Fruit fly (Drosophila melanogaster) whole organism, embryonic: ENCODE data around the gene Doc2.

Source experiments
- Aef1 ChIP-seq: fragments of 200-800 bp; sonication (Bioruptor generic); IDR thresholded peaks from 3 replicates; pipeline ENCODE4 v1.3.6; 2022; ENCODE audit warnings: missing biosample characterization, missing genetic modification characterization
- CG10366 ChIP-seq: fragments of 200-800 bp; sonication (Bioruptor generic); IDR thresholded peaks from 2 replicates; pipeline ENCODE4 v1.3.6; 2022; ENCODE audit warnings: missing biosample characterization, missing genetic modification characterization
- CG10431 ChIP-seq: fragments of 200-800 bp; sonication (Bioruptor generic); optimal IDR thresholded peaks from 3 replicates; lab custom pipeline; 2018; ENCODE audit warnings: missing biosample characterization, mild to moderate bottlenecking, missing genetic modification characterization
- CG11085 ChIP-seq: fragments of 200-800 bp; sonication (Bioruptor generic); IDR thresholded peaks from 2 replicates; pipeline ENCODE4 v1.3.6; 2022; ENCODE audit warnings: missing biosample characterization, missing genetic modification characterization
- CG12155 ChIP-seq: fragments of 200-800 bp; sonication (Bioruptor generic); optimal IDR thresholded peaks from 3 replicates; lab custom pipeline; 2016; ENCODE audit warnings: missing biosample characterization, missing genetic modification characterization
- CG13123 ChIP-seq: fragments of 200-800 bp; sonication (Bioruptor generic); optimal IDR thresholded peaks from 2 replicates; lab custom pipeline; 2016; ENCODE audit warnings: missing biosample characterization, missing genetic modification characterization
- CG15269 ChIP-seq: fragments of 200-800 bp; sonication (Bioruptor generic); optimal IDR thresholded peaks from 2 replicates; lab custom pipeline; 2018; ENCODE audit warnings: missing biosample characterization, mild to moderate bottlenecking, missing genetic modification characterization, moderate library complexity
- CG1647 ChIP-seq: fragments of 200-800 bp; sonication (Bioruptor generic); optimal IDR thresholded peaks from 3 replicates; lab custom pipeline; 2016; ENCODE audit warnings: missing biosample characterization, missing genetic modification characterization
- CG31441 ChIP-seq: fragments of 200-800 bp; sonication (Bioruptor generic); IDR thresholded peaks from 2 replicates; pipeline ENCODE4 v1.3.6; 2022; ENCODE audit warnings: missing biosample characterization, missing genetic modification characterization
- CG32532 ChIP-seq: fragments of 200-800 bp; sonication (Bioruptor generic); IDR thresholded peaks from 2 replicates; pipeline ENCODE4 v1.3.6; 2022; ENCODE audit warnings: missing biosample characterization, missing genetic modification characterization
- CG34376 ChIP-seq: fragments of 200-800 bp; sonication (Bioruptor generic); optimal IDR thresholded peaks from 2 replicates; lab custom pipeline; 2018; ENCODE audit warnings: missing biosample characterization, mild to moderate bottlenecking, missing genetic modification characterization
- CG34422 ChIP-seq: fragments of 200-800 bp; sonication (Bioruptor generic); IDR thresholded peaks from 3 replicates; pipeline ENCODE4 v1.3.6; 2022; ENCODE audit warnings: missing biosample characterization, missing genetic modification characterization
- CG43689 ChIP-seq: fragments of 200-800 bp; sonication (Bioruptor generic); IDR thresholded peaks from 2 replicates; pipeline ENCODE4 v1.3.6; 2022; ENCODE audit warnings: missing biosample characterization, missing genetic modification characterization
- CG6654 ChIP-seq: fragments of 200-800 bp; sonication (Bioruptor generic); optimal IDR thresholded peaks from 2 replicates; lab custom pipeline; 2017; ENCODE audit warnings: missing biosample characterization, mild to moderate bottlenecking, missing genetic modification characterization
- CG9727 ChIP-seq: fragments of 200-800 bp; sonication (Bioruptor generic); optimal IDR thresholded peaks from 3 replicates; lab custom pipeline; 2017; ENCODE audit warnings: missing biosample characterization, mild to moderate bottlenecking, missing genetic modification characterization
- CG9797 ChIP-seq: fragments of 200-800 bp; sonication (Bioruptor generic); optimal IDR thresholded peaks from 3 replicates; lab custom pipeline; 2018; ENCODE audit warnings: missing biosample characterization, mild to moderate bottlenecking, missing genetic modification characterization
- D19A ChIP-seq: fragments of 200-800 bp; optimal IDR thresholded peaks from 3 replicates; lab custom pipeline; 2019; ENCODE audit warnings: missing biosample characterization, mild to moderate bottlenecking, missing genetic modification characterization, moderate library complexity
- Eip74EF ChIP-seq, 2 experiments: fragments of 200-800 bp in 1 of 2; fragments of >200 bp in 1 of 2; sonication (Bioruptor generic) in 1 of 2; optimal IDR thresholded peaks; 2 replicates each; lab custom pipeline; 2017 to 2019; ENCODE audit warnings: missing biosample characterization in 2 of 2, missing genetic modification characterization in 2 of 2, mild to moderate bottlenecking in 1 of 2, moderate library complexity in 1 of 2
- Jarid2 ChIP-seq: fragments of 200-800 bp; sonication (Bioruptor generic); optimal IDR thresholded peaks from 3 replicates; lab custom pipeline; 2017; ENCODE audit warnings: mild to moderate bottlenecking, missing biosample characterization, missing genetic modification reagents, missing genetic modification characterization
- Lim3 ChIP-seq: fragments of 200-800 bp; sonication (Bioruptor generic); IDR thresholded peaks from 2 replicates; pipeline ENCODE4 v1.3.6; 2022; ENCODE audit warnings: missing biosample characterization, missing genetic modification characterization
- MBD-R2 ChIP-seq: fragments of 200-800 bp; sonication (Bioruptor generic); IDR thresholded peaks from 2 replicates; pipeline ENCODE4 v1.3.6; 2022; ENCODE audit warnings: missing biosample characterization, missing genetic modification characterization
- Nf-YA ChIP-seq: fragments of 200-800 bp; sonication (Bioruptor generic); IDR thresholded peaks from 2 replicates; pipeline ENCODE4 v1.3.6; 2022; ENCODE audit warnings: missing biosample characterization, missing genetic modification characterization
- Opbp ChIP-seq: fragments of 200-800 bp; sonication (Bioruptor generic); IDR thresholded peaks from 3 replicates; pipeline ENCODE4 v1.3.6; 2022; ENCODE audit warnings: missing biosample characterization, missing genetic modification characterization; ENCODE audit not compliant: partially characterized antibody
- Rx ChIP-seq: fragments of 200-800 bp; sonication (Bioruptor generic); IDR thresholded peaks from 2 replicates; pipeline ENCODE4 v1.3.6; 2022; ENCODE audit warnings: missing biosample characterization, missing genetic modification characterization
- Sox100B ChIP-seq: fragments of 200-800 bp; sonication (Bioruptor generic); optimal IDR thresholded peaks from 3 replicates; lab custom pipeline; 2018; ENCODE audit warnings: missing biosample characterization, mild to moderate bottlenecking, missing genetic modification characterization
- Sox102F ChIP-seq: fragments of 200-800 bp; sonication (Bioruptor generic); optimal IDR thresholded peaks from 2 replicates; lab custom pipeline; 2018; ENCODE audit warnings: missing biosample characterization, mild to moderate bottlenecking, missing genetic modification characterization, moderate library complexity
- Spps ChIP-seq: fragments of 200-800 bp; sonication (Bioruptor generic); optimal IDR thresholded peaks from 2 replicates; lab custom pipeline; 2018; ENCODE audit warnings: missing biosample characterization, mild to moderate bottlenecking, missing genetic modification characterization
- Sry-β ChIP-seq: fragments of 200-800 bp; sonication (Bioruptor generic); optimal IDR thresholded peaks from 2 replicates; lab custom pipeline; 2018; ENCODE audit warnings: missing biosample characterization, mild to moderate bottlenecking, missing genetic modification characterization, moderate library complexity
- Ssrp ChIP-seq: fragments of 200-800 bp; sonication (Bioruptor generic); optimal IDR thresholded peaks from 2 replicates; lab custom pipeline; 2018; ENCODE audit warnings: missing biosample characterization, mild to moderate bottlenecking, missing genetic modification characterization, moderate library complexity
- az2 ChIP-seq: fragments of 200-800 bp; sonication (Bioruptor generic); optimal IDR thresholded peaks from 3 replicates; lab custom pipeline; 2016; ENCODE audit warnings: missing biosample characterization, missing genetic modification characterization
- bowl ChIP-seq: fragments of 200-800 bp; sonication (Bioruptor generic); IDR thresholded peaks from 2 replicates; pipeline ENCODE4 v1.3.6; 2022; ENCODE audit warnings: missing biosample characterization, missing genetic modification characterization
- chn ChIP-seq: fragments of 200-800 bp; sonication (Bioruptor generic); optimal IDR thresholded peaks from 2 replicates; lab custom pipeline; 2016; ENCODE audit warnings: missing biosample characterization, missing genetic modification characterization
- crp ChIP-seq, 2 experiments: fragments of 200-800 bp; sonication (Bioruptor generic); optimal IDR thresholded peaks; 2 replicates in 1 of 2; 3 replicates in 1 of 2; lab custom pipeline; 2017; ENCODE audit warnings: missing biosample characterization in 2 of 2, missing genetic modification characterization in 2 of 2, mild to moderate bottlenecking in 1 of 2, moderate library complexity in 1 of 2
- dmrt11E ChIP-seq: fragments of 200-800 bp; sonication (Bioruptor generic); optimal IDR thresholded peaks from 3 replicates; lab custom pipeline; 2018; ENCODE audit warnings: missing biosample characterization, mild to moderate bottlenecking, missing genetic modification characterization, moderate library complexity
- fu2 ChIP-seq: fragments of 200-800 bp; sonication (Bioruptor generic); optimal IDR thresholded peaks from 2 replicates; lab custom pipeline; 2016; ENCODE audit warnings: missing biosample characterization, missing genetic modification characterization
- gsb-n ChIP-seq: fragments of 200-800 bp; sonication (Bioruptor generic); optimal IDR thresholded peaks from 3 replicates; lab custom pipeline; 2018; ENCODE audit warnings: missing biosample characterization, mild to moderate bottlenecking, missing genetic modification characterization
- maf-S ChIP-seq: fragments of 200-800 bp; sonication (Bioruptor generic); optimal IDR thresholded peaks from 2 replicates; lab custom pipeline; 2016; ENCODE audit warnings: missing biosample characterization, missing genetic modification characterization
- nau ChIP-seq: fragments of 200-800 bp; sonication (Bioruptor generic); optimal IDR thresholded peaks from 3 replicates; lab custom pipeline; 2017; ENCODE audit warnings: missing biosample characterization, mild to moderate bottlenecking, missing genetic modification characterization, missing genetic modification reagents
- org-1 ChIP-seq: fragments of 200-800 bp; sonication (Bioruptor generic); optimal IDR thresholded peaks from 2 replicates; lab custom pipeline; 2017; ENCODE audit warnings: missing biosample characterization, missing genetic modification characterization
- peb ChIP-seq: fragments of 200-800 bp; sonication (Bioruptor generic); IDR thresholded peaks from 2 replicates; pipeline ENCODE4 v1.3.6; 2022; ENCODE audit warnings: missing biosample characterization, missing genetic modification characterization
- pita ChIP-seq: fragments of 200-800 bp; sonication (Bioruptor generic); optimal IDR thresholded peaks from 2 replicates; lab custom pipeline; 2017; ENCODE audit warnings: missing biosample characterization, mild to moderate bottlenecking, missing genetic modification characterization
- sens-2 ChIP-seq: fragments of 200-800 bp; sonication (Bioruptor generic); IDR thresholded peaks from 2 replicates; pipeline ENCODE4 v1.3.6; 2022; ENCODE audit warnings: missing biosample characterization, missing genetic modification characterization
- sim ChIP-seq: fragments of 200-800 bp; sonication (Bioruptor generic); IDR thresholded peaks from 2 replicates; pipeline ENCODE4 v1.3.6; 2022; ENCODE audit warnings: missing biosample characterization, missing genetic modification characterization
- slou ChIP-seq: fragments of 200-800 bp; sonication (Bioruptor generic); optimal IDR thresholded peaks from 3 replicates; lab custom pipeline; 2016; ENCODE audit warnings: missing biosample characterization, missing genetic modification characterization
- so ChIP-seq: fragments of 200-800 bp; sonication (Bioruptor generic); IDR thresholded peaks from 3 replicates; pipeline ENCODE4 v1.3.6; 2022; ENCODE audit warnings: missing biosample characterization, missing genetic modification characterization
- tin ChIP-seq: fragments of 200-800 bp; sonication (Bioruptor generic); optimal IDR thresholded peaks from 3 replicates; lab custom pipeline; 2016; ENCODE audit warnings: missing biosample characterization, missing genetic modification characterization
- unpg ChIP-seq: fragments of 200-800 bp; sonication (Bioruptor generic); optimal IDR thresholded peaks from 3 replicates; lab custom pipeline; 2018; ENCODE audit warnings: missing biosample characterization, mild to moderate bottlenecking, missing genetic modification characterization, moderate library complexity
- wek ChIP-seq: fragments of 200-800 bp; sonication (Bioruptor generic); optimal IDR thresholded peaks from 3 replicates; lab custom pipeline; 2018; ENCODE audit warnings: missing biosample characterization, mild to moderate bottlenecking, missing genetic modification characterization, moderate library complexity
- wor ChIP-seq: fragments of 200-800 bp; sonication (Bioruptor generic); IDR thresholded peaks from 2 replicates; pipeline ENCODE4 v1.3.6; 2022; ENCODE audit warnings: missing biosample characterization, missing genetic modification characterization

Doc2 gene

dm6 chr3L:9033999-9034626 is 15.1 kb upstream of the Doc2 start (continued):
- no peak for TF ChIP-seq nau (GFP tag; lab: Kevin White, UChicago)
- TF ChIP-seq CG34422 (GFP tag; lab: Robert Waterston, UW): peak; percentile 61; the same call in 1 of the 3 replicates
- no peak for TF ChIP-seq crp (GFP tag; optimal IDR thresholded peaks at IDR 0.05; lab: Kevin White, UChicago)
- TF ChIP-seq D19A (tag; lab: Kevin White, UChicago): peak; percentile 78
- no peak for TF ChIP-seq wek
- peak; percentile 80 for TF ChIP-seq CG9727 (GFP tag; lab: Kevin White, UChicago)
- no peak for TF ChIP-seq slou
- TF ChIP-seq chn: peak; percentile 11
- TF ChIP-seq CG13123 (GFP tag; lab: Kevin White, UChicago): no peak
- no peak for TF ChIP-seq maf-S (GFP tag; lab: Kevin White, UChicago)
- TF ChIP-seq pita: no peak
- peak; percentile 57 for TF ChIP-seq CG31441
- no peak for TF ChIP-seq MBD-R2
- TF ChIP-seq az2: peak; percentile 50
- TF ChIP-seq peb: peak; percentile 63; the same call in 1 of the 2 replicates
- TF ChIP-seq Nf-YA (GFP tag; lab: Robert Waterston, UW): 0 out of 2 replicates have a peak, but pooled peaks have one; percentile 28
- no peak for TF ChIP-seq CG34376 (GFP tag; lab: Kevin White, UChicago)
- peak; percentile 59; the same call in 1 of the 2 replicates for TF ChIP-seq CG43689
- peak; percentile 31 for TF ChIP-seq CG6654 (GFP tag; lab: Kevin White, UChicago)
- no peak for TF ChIP-seq fu2 (GFP tag; lab: Kevin White, UChicago)
- no peak for TF ChIP-seq Sry-β (GFP tag; lab: Kevin White, UChicago)
- TF ChIP-seq so (GFP tag; lab: Robert Waterston, UW): peak; percentile 76
- TF ChIP-seq Sox102F: peak; percentile 50
- TF ChIP-seq CG12155 (GFP tag; lab: Kevin White, UChicago): no peak
- TF ChIP-seq CG11085 (GFP tag; lab: Robert Waterston, UW): no peak
- TF ChIP-seq sens-2 (GFP tag; lab: Robert Waterston, UW): peak; percentile 48; the same call in 1 of the 2 replicates
- peak; percentile 22 for TF ChIP-seq Ssrp
- peak; percentile 15 for TF ChIP-seq gsb-n (tag; lab: Kevin White, UChicago)
- TF ChIP-seq Rx: peak; percentile 31; the same call in 1 of the 2 replicates
- peak; percentile 43; the same call in 1 of the 2 replicates for TF ChIP-seq wor (GFP tag; lab: Robert Waterston, UW)
- peak; percentile 48; the same call in 2 of the 3 replicates for TF ChIP-seq Aef1 (GFP tag; lab: Robert Waterston, UW)
- TF ChIP-seq Sox100B (GFP tag; lab: Kevin White, UChicago): peak; percentile 74
- TF ChIP-seq Lim3 (GFP tag; lab: Robert Waterston, UW): no peak
- peak; percentile 63; the same call in 1 of the 2 replicates for TF ChIP-seq sim (GFP tag; lab: Robert Waterston, UW)
- peak; percentile 3 for TF ChIP-seq unpg (GFP tag; lab: Kevin White, UChicago)
- peak; percentile 35 for TF ChIP-seq CG1647 (GFP tag; lab: Kevin White, UChicago)
- TF ChIP-seq Jarid2 (GFP tag; lab: Kevin White, UChicago): peak; percentile 22
- no peak for TF ChIP-seq CG10431 (GFP tag; lab: Kevin White, UChicago)
- TF ChIP-seq dmrt11E: peak; percentile 72
- TF ChIP-seq Opbp (GFP tag; lab: Robert Waterston, UW): no peak
- no peak for TF ChIP-seq org-1 (GFP tag; lab: Kevin White, UChicago)
- TF ChIP-seq CG10366: peak; percentile 62
- no peak for TF ChIP-seq CG9797
- TF ChIP-seq CG32532 (GFP tag; lab: Robert Waterston, UW): 0 out of 2 replicates have a peak, but pooled peaks have one; percentile 12
- no peak for TF ChIP-seq CG15269 (tag; lab: Kevin White, UChicago)
- TF ChIP-seq Spps (tag; lab: Kevin White, UChicago): peak; percentile 85
- TF ChIP-seq Eip74EF (GFP tag; optimal IDR thresholded peaks at IDR 0.05; lab: Kevin White, UChicago): peak in 1 of 2 experiments; percentile 20
- no peak for TF ChIP-seq bowl
- TF ChIP-seq tin: peak; percentile 74
